Fruit fly (Drosophila melanogaster) whole organism, prepupa: ENCODE measurements around the gene bin.

ENCODE experiments used
- Blimp-1 ChIP-seq: fragments of 200-800 bp; sonication (Bioruptor generic); optimal IDR thresholded peaks from 3 replicates; lab custom pipeline; 2017; ENCODE audit warnings: missing biosample characterization, missing genetic modification characterization, mild to moderate bottlenecking, moderate library complexity, missing genetic modification reagents
- CG11762 ChIP-seq: fragments of 200-800 bp; sonication (Bioruptor generic); optimal IDR thresholded peaks from 3 replicates; lab custom pipeline; 2016; ENCODE audit warnings: missing biosample characterization, missing genetic modification characterization; ENCODE audit not compliant: insufficient read depth
- CG11902 ChIP-seq: fragments of 200-800 bp; sonication (Bioruptor generic); optimal IDR thresholded peaks from 3 replicates; lab custom pipeline; 2016; ENCODE audit warnings: missing biosample characterization, missing genetic modification characterization
- CG1621 ChIP-seq: fragments of 200-800 bp; sonication (Bioruptor generic); optimal IDR thresholded peaks from 3 replicates; lab custom pipeline; 2018; ENCODE audit warnings: missing biosample characterization, mild to moderate bottlenecking, missing genetic modification characterization
- CG16779 ChIP-seq: fragments of 200-800 bp; sonication (Bioruptor generic); optimal IDR thresholded peaks from 3 replicates; lab custom pipeline; 2017; ENCODE audit warnings: missing biosample characterization, mild to moderate bottlenecking, missing genetic modification characterization
- CG3032 ChIP-seq: fragments of 200-800 bp; optimal IDR thresholded peaks from 2 replicates; lab custom pipeline; 2019; ENCODE audit warnings: missing biosample characterization, mild to moderate bottlenecking, missing genetic modification characterization, moderate library complexity
- CG32006 ChIP-seq: fragments of 200-800 bp; sonication (Bioruptor generic); optimal IDR thresholded peaks from 3 replicates; lab custom pipeline; 2017; ENCODE audit warnings: missing biosample characterization, mild to moderate bottlenecking, missing genetic modification characterization
- CG3919 ChIP-seq: fragments of 200-800 bp; sonication (Bioruptor generic); optimal IDR thresholded peaks from 3 replicates; lab custom pipeline; 2016; ENCODE audit warnings: missing biosample characterization, missing genetic modification characterization
- CG4318 ChIP-seq: fragments of 200-800 bp; sonication (Bioruptor generic); optimal IDR thresholded peaks from 3 replicates; lab custom pipeline; 2017; ENCODE audit warnings: missing biosample characterization, mild to moderate bottlenecking, missing genetic modification characterization
- CG6163 ChIP-seq: fragments of 200-800 bp; sonication (Bioruptor generic); IDR thresholded peaks from 3 replicates; pipeline ENCODE4 v1.3.6; 2022; ENCODE audit warnings: missing biosample characterization, missing genetic modification characterization
- CG6276 ChIP-seq: fragments of 200-800 bp; sonication (Bioruptor generic); optimal IDR thresholded peaks from 2 replicates; lab custom pipeline; 2017; ENCODE audit warnings: missing biosample characterization, mild to moderate bottlenecking, missing genetic modification characterization
- CG6792 ChIP-seq: fragments of 200-800 bp; sonication (Bioruptor generic); optimal IDR thresholded peaks from 3 replicates; lab custom pipeline; 2016; ENCODE audit warnings: missing biosample characterization, missing genetic modification characterization
- CG6808 ChIP-seq: fragments of 200-800 bp; sonication (Bioruptor generic); optimal IDR thresholded peaks from 3 replicates; lab custom pipeline; 2017; ENCODE audit warnings: missing biosample characterization, missing genetic modification characterization, mild to moderate bottlenecking, moderate library complexity, missing genetic modification reagents
- CG6854 ChIP-seq: fragments of 200-800 bp; sonication (Bioruptor generic); optimal IDR thresholded peaks from 2 replicates; lab custom pipeline; 2017; ENCODE audit warnings: missing biosample characterization, mild to moderate bottlenecking, missing genetic modification characterization
- CG7368 ChIP-seq: fragments of 200-800 bp; sonication (Bioruptor generic); optimal IDR thresholded peaks from 3 replicates; lab custom pipeline; 2016; ENCODE audit warnings: missing biosample characterization, missing genetic modification characterization
- CG8119 ChIP-seq: fragments of 200-800 bp; sonication (Bioruptor generic); IDR thresholded peaks from 3 replicates; pipeline ENCODE4 v1.3.6; 2022; ENCODE audit warnings: missing biosample characterization, missing genetic modification characterization
- CG8319 ChIP-seq: fragments of 200-800 bp; sonication (Bioruptor generic); optimal IDR thresholded peaks from 3 replicates; lab custom pipeline; 2016; ENCODE audit warnings: missing biosample characterization, missing genetic modification characterization
- CG8632 ChIP-seq: fragments of 200-800 bp; sonication (Bioruptor generic); optimal IDR thresholded peaks from 3 replicates; lab custom pipeline; 2016; ENCODE audit warnings: missing biosample characterization, missing genetic modification characterization
- CG9139 ChIP-seq: fragments of 200-800 bp; sonication (Bioruptor generic); optimal IDR thresholded peaks from 3 replicates; lab custom pipeline; 2017; ENCODE audit warnings: missing biosample characterization, mild to moderate bottlenecking, missing genetic modification characterization
- Eip75B ChIP-seq: fragments of 200-800 bp; sonication (Bioruptor generic); optimal IDR thresholded peaks from 3 replicates; lab custom pipeline; 2016; ENCODE audit warnings: missing biosample characterization, missing genetic modification characterization
- Eip93F ChIP-seq: fragments of 200-800 bp; sonication (Bioruptor generic); optimal IDR thresholded peaks from 2 replicates; lab custom pipeline; 2016; ENCODE audit warnings: missing biosample characterization, mild to moderate bottlenecking, missing genetic modification characterization
- Ets21C ChIP-seq: fragments of 200-800 bp; sonication (Bioruptor generic); optimal IDR thresholded peaks from 3 replicates; lab custom pipeline; 2016; ENCODE audit warnings: missing biosample characterization, missing genetic modification characterization
- Gug ChIP-seq: fragments of 200-800 bp; sonication (Bioruptor generic); IDR thresholded peaks from 2 replicates; pipeline ENCODE4 v1.3.6; 2022; ENCODE audit warnings: missing biosample characterization, missing genetic modification characterization
- Hr38 ChIP-seq: sonication (Bioruptor generic); optimal IDR thresholded peaks from 2 replicates; lab custom pipeline; 2016; ENCODE audit warnings: missing biosample characterization, missing genetic modification characterization
- Hr4 ChIP-seq: fragments of 200-800 bp; sonication (Bioruptor generic); optimal IDR thresholded peaks from 3 replicates; lab custom pipeline; 2016; ENCODE audit warnings: missing biosample characterization, missing genetic modification characterization
- Lpt ChIP-seq: fragments of 200-800 bp; sonication (Bioruptor generic); optimal IDR thresholded peaks from 3 replicates; lab custom pipeline; 2016; ENCODE audit warnings: missing biosample characterization, missing genetic modification characterization
- Met ChIP-seq: fragments of 200-800 bp; sonication (Bioruptor generic); optimal IDR thresholded peaks from 3 replicates; lab custom pipeline; 2016; ENCODE audit warnings: missing biosample characterization, missing genetic modification characterization
- OdsH ChIP-seq: fragments of 200-800 bp; sonication (Bioruptor generic); optimal IDR thresholded peaks from 3 replicates; lab custom pipeline; 2016; ENCODE audit warnings: missing biosample characterization, missing genetic modification characterization
- Smox ChIP-seq: fragments of 200-800 bp; sonication (Bioruptor generic); optimal IDR thresholded peaks from 3 replicates; lab custom pipeline; 2016; ENCODE audit warnings: missing biosample characterization, missing genetic modification characterization
- Sox102F ChIP-seq: fragments of 200-800 bp; sonication (Bioruptor generic); optimal IDR thresholded peaks from 2 replicates; lab custom pipeline; 2016; ENCODE audit warnings: missing biosample characterization, mild to moderate bottlenecking, missing genetic modification characterization
- Sox15 ChIP-seq: fragments of 200-800 bp; sonication (Bioruptor generic); optimal IDR thresholded peaks from 3 replicates; lab custom pipeline; 2016; ENCODE audit warnings: missing biosample characterization, missing genetic modification characterization
- achi ChIP-seq: fragments of 200-800 bp; sonication (Bioruptor generic); optimal IDR thresholded peaks from 3 replicates; lab custom pipeline; 2016; ENCODE audit warnings: missing biosample characterization, missing genetic modification characterization
- acj6 ChIP-seq: fragments of 200-800 bp; sonication (Bioruptor generic); optimal IDR thresholded peaks from 3 replicates; lab custom pipeline; 2016; ENCODE audit warnings: missing biosample characterization, missing genetic modification characterization
- cyc ChIP-seq: fragments of 200-800 bp; sonication (Bioruptor generic); optimal IDR thresholded peaks from 3 replicates; lab custom pipeline; 2016; ENCODE audit warnings: missing biosample characterization, missing genetic modification characterization
- dac ChIP-seq: fragments of 200-800 bp; sonication (Bioruptor generic); optimal IDR thresholded peaks from 2 replicates; lab custom pipeline; 2017; ENCODE audit warnings: missing biosample characterization, mild to moderate bottlenecking, missing genetic modification characterization
- eg ChIP-seq: fragments of 200-800 bp; sonication (Bioruptor generic); IDR thresholded peaks from 3 replicates; pipeline ENCODE4 v1.3.6; 2022; ENCODE audit warnings: missing biosample characterization, missing genetic modification characterization
- esn ChIP-seq: fragments of 200-800 bp; sonication (Bioruptor generic); optimal IDR thresholded peaks from 2 replicates; lab custom pipeline; 2016; ENCODE audit warnings: missing biosample characterization, mild to moderate bottlenecking, missing genetic modification characterization, moderate library complexity
- fd59A ChIP-seq: fragments of 200-800 bp; sonication (Bioruptor generic); optimal IDR thresholded peaks from 2 replicates; lab custom pipeline; 2017; ENCODE audit warnings: missing biosample characterization, mild to moderate bottlenecking, missing genetic modification characterization, missing genetic modification reagents
- fd85E ChIP-seq: fragments of 200-800 bp; sonication (Bioruptor generic); optimal IDR thresholded peaks from 3 replicates; lab custom pipeline; 2016; ENCODE audit warnings: missing biosample characterization, missing genetic modification characterization
- fkh ChIP-seq: fragments of 200-800 bp; sonication (Bioruptor generic); optimal IDR thresholded peaks from 3 replicates; lab custom pipeline; 2017; ENCODE audit warnings: missing biosample characterization, mild to moderate bottlenecking, missing genetic modification characterization, moderate library complexity
- lz ChIP-seq: fragments of 200-800 bp; sonication (Bioruptor generic); optimal IDR thresholded peaks from 3 replicates; lab custom pipeline; 2016; ENCODE audit warnings: missing biosample characterization, missing genetic modification characterization
- net ChIP-seq: fragments of 200-800 bp; sonication (Bioruptor generic); optimal IDR thresholded peaks from 3 replicates; lab custom pipeline; 2016; ENCODE audit warnings: missing biosample characterization, missing genetic modification characterization
- pdm3 ChIP-seq: fragments of 200-800 bp; sonication (Bioruptor generic); optimal IDR thresholded peaks from 3 replicates; lab custom pipeline; 2016; ENCODE audit warnings: missing biosample characterization, missing genetic modification characterization
- salr ChIP-seq, 2 experiments: fragments of 200-800 bp; sonication (Bioruptor generic); optimal IDR thresholded peaks; 3 replicates each; lab custom pipeline; 2016 to 2018; ENCODE audit warnings: missing biosample characterization in 2 of 2, missing genetic modification characterization in 2 of 2, mild to moderate bottlenecking in 1 of 2
- spab ChIP-seq: fragments of 200-800 bp; sonication (Bioruptor generic); optimal IDR thresholded peaks from 2 replicates; lab custom pipeline; 2017; ENCODE audit warnings: missing biosample characterization, mild to moderate bottlenecking, missing genetic modification characterization, missing genetic modification reagents
- ss ChIP-seq, 2 experiments: fragments of 200-800 bp; sonication (Bioruptor generic); optimal IDR thresholded peaks; 2 replicates in 1 of 2; 3 replicates in 1 of 2; lab custom pipeline; 2017 to 2018; ENCODE audit warnings: mild to moderate bottlenecking in 2 of 2, missing biosample characterization in 2 of 2, missing genetic modification characterization in 2 of 2, moderate library complexity in 1 of 2
- svp ChIP-seq: fragments of 200-800 bp; sonication (Bioruptor generic); peaks from one replicate; lab custom pipeline; 2016; ENCODE audit warnings: missing biosample characterization, missing genetic modification characterization
- vri ChIP-seq: fragments of 200-800 bp; sonication (Bioruptor generic); optimal IDR thresholded peaks from 3 replicates; lab custom pipeline; 2016; ENCODE audit warnings: missing biosample characterization, mild to moderate bottlenecking, missing genetic modification characterization

The bin gene

dm6 chr3L:6963175-6963574, 27.2 kb upstream of the bin start:
- TF ChIP-seq svp (GFP tag; lab: Kevin White, UChicago) (peak; percentile 15), Eip75B (GFP tag; lab: Kevin White, UChicago) (no peak)

DNA sequence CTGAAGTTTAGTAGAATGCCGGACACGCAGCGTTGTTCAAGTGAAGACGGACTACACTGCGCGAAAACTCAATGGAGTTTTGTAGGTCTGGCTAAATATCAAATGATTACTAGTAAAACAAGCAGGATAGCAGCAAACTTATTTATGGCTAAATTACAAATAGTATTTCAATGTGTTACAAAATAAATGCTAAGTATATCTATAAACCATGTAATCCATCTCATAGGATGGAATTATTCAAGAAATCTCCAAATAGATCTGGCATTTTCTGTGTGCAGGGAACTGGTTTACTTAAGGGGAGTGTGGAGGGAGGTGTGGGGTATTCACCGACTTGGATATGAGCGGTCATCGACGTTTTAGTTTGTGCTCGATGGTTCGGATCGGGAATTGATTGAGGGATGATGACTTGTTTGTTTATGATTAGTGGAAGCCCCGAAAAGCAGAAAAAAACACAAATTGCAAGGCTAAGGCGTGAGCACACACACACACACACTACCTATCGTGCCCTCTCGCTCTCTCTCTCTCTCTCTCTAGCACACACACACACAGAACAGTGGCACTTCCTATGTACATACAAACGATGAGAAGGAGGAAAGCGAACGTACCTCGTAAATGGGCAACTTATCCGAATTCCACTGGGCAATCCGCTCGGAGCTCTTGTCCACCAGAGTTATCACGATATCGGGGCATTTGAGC, 26.5 kb upstream of the bin start:
- TF ChIP-seq CG8632 (GFP tag; lab: Kevin White, UChicago) (peak; percentile 78), CG4318 (GFP tag; lab: Kevin White, UChicago) (peak; percentile 64), ss (GFP tag; optimal IDR thresholded peaks at IDR 0.05; lab: Kevin White, UChicago) (peak; percentile 77 to 89), Blimp-1 (GFP tag; lab: Kevin White, UChicago) (no peak), fd85E (GFP tag; lab: Kevin White, UChicago) (no peak), Eip93F (GFP tag; lab: Kevin White, UChicago) (no peak), CG1621 (peak; percentile 77), Sox102F (GFP tag; lab: Kevin White, UChicago) (peak; percentile 73), CG8119 (peak; percentile 79; the same call in 2 of the 3 replicates), svp (GFP tag; lab: Kevin White, UChicago) (no peak), spab (peak; percentile 79), OdsH (GFP tag; lab: Kevin White, UChicago) (peak; percentile 83), CG6854 (GFP tag; lab: Kevin White, UChicago) (no peak), CG32006 (peak; percentile 87), CG3919 (peak; percentile 75), CG6276 (GFP tag; lab: Kevin White, UChicago) (peak; percentile 81), CG8319 (GFP tag; lab: Kevin White, UChicago) (peak; percentile 35), Lpt (peak; percentile 69), CG6163 (peak; percentile 69), Sox15 (GFP tag; lab: Kevin White, UChicago) (peak; percentile 59), lz (GFP tag; lab: Kevin White, UChicago) (peak; percentile 41), dac (peak; percentile 66), net (GFP tag; lab: Kevin White, UChicago) (peak; percentile 83), fd59A (GFP tag; lab: Kevin White, UChicago) (peak; percentile 82), CG16779 (tag; lab: Kevin White, UChicago) (peak; percentile 30), pdm3 (peak; percentile 84), achi (GFP tag; lab: Kevin White, UChicago) (peak; percentile 81), CG6792 (GFP tag; lab: Kevin White, UChicago) (peak; percentile 70), CG11762 (peak; percentile 63), acj6 (GFP tag; lab: Kevin White, UChicago) (peak; percentile 84), Met (peak; percentile 78), Hr4 (GFP tag; lab: Kevin White, UChicago) (peak; percentile 84), fkh (GFP tag; lab: Kevin White, UChicago) (peak; percentile 58), Smox (peak; percentile 60), esn (GFP tag; lab: Kevin White, UChicago) (peak; percentile 70), salr (GFP tag; optimal IDR thresholded peaks at IDR 0.05; lab: Kevin White, UChicago) (peak; percentile 65 to 67), CG7368 (GFP tag; lab: Kevin White, UChicago) (peak; percentile 57), CG11902 (GFP tag; lab: Kevin White, UChicago) (no peak), eg (GFP tag; lab: Robert Waterston, UW) (peak; percentile 59), cyc (GFP tag; lab: Kevin White, UChicago) (peak; percentile 24), vri (peak; percentile 59), Ets21C (peak; percentile 26), CG6808 (peak; percentile 82), CG9139 (GFP tag; lab: Kevin White, UChicago) (peak; percentile 22), CG3032 (tag; lab: Kevin White, UChicago) (peak; percentile 80), Gug (GFP tag; lab: Robert Waterston, UW) (peak; percentile 38; the same call in 1 of the 2 replicates), Hr38 (GFP tag; lab: Kevin White, UChicago) (no peak)
